Fruit fly (Drosophila melanogaster) whole organism, prepupa: ENCODE measurements around the gene CG8539.

Experiments used
- Eip75B ChIP-seq: fragments of 200-800 bp; sonication (Bioruptor generic); optimal IDR thresholded peaks from 3 replicates; lab custom pipeline; 2016; ENCODE audit warnings: missing biosample characterization, missing genetic modification characterization
- Ets96B ChIP-seq: fragments of 200-800 bp; optimal IDR thresholded peaks from 2 replicates; lab custom pipeline; 2019; ENCODE audit warnings: missing biosample characterization, mild to moderate bottlenecking, missing genetic modification characterization, moderate library complexity

- TF ChIP-seq Ets96B (tag; lab: Kevin White, UChicago), result no peak
- TF ChIP-seq Eip75B, result peak; percentile 0
These were observed 30.7 kb upstream of the CG8539 start for dm6 chr3L:7529081-7530021.
